Worm (Caenorhabditis elegans): Measurements from ENCODE around the gene rfc-3.

DNA sequence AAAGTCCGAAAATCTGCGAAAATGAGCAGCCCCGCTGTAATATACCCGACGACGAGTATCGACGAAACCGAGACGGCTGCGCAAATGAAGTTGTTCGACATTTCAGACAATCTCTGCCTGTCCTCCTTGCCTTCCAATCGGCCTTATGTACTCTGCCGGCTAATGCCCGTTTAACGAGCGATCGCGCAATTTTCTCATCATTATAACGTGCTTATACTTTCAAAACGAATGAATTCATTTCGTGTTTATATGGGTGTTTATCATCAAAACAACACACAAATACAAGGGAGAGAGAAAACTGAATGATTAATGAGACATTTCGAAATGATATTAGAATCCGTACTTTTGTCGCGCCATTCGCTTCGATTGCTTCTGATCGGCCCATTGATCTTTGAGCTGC lies 4.6 kb upstream of the rfc-3 start, which contains the start of gene col-132:
- TF ChIP-seq nhr-28 (tag; optimal IDR thresholded peaks at IDR 0.05) (no peak), nhr-76 (tag; optimal IDR thresholded peaks at IDR 0.05) (no peak), hlh-17 (GFP tag; optimal IDR thresholded peaks at IDR 0.05; ENCODE audit: borderline replicate concordance) (no peak), nhr-71 (tag; optimal IDR thresholded peaks at IDR 0.05) (no peak), dpl-1 (GFP tag; optimal IDR thresholded peaks at IDR 0.05) (no peak), fos-1 (tag; optimal IDR thresholded peaks at IDR 0.05) (no peak), rnt-1 (tag; optimal IDR thresholded peaks at IDR 0.05) (no peak), lin-13 (GFP tag; optimal IDR thresholded peaks at IDR 0.05) (no peak), lsy-2 (tag; optimal IDR thresholded peaks at IDR 0.05) (no peak), egl-27 (tag; optimal IDR thresholded peaks at IDR 0.05) (no peak), ceh-82 (tag; optimal IDR thresholded peaks at IDR 0.05) (no peak), C34B4.2 (tag; optimal IDR thresholded peaks at IDR 0.05) (no peak), unc-62 (GFP tag; optimal IDR thresholded peaks at IDR 0.05) (no peak), nhr-11 (tag; optimal IDR thresholded peaks at IDR 0.05) (no peak)

Data from whole organism, L1 larva.